Fruit fly (Drosophila melanogaster) whole organism, embryonic: ENCODE results near the gene fau.
A peak's percentile ranks its signal among the peaks of the same experiment; 100 is the strongest.

Source experiments
- Aef1 ChIP-seq: fragments of 200-800 bp; sonication (Bioruptor generic); IDR thresholded peaks from 3 replicates; pipeline ENCODE4 v1.3.6; 2022; ENCODE audit warnings: missing biosample characterization, missing genetic modification characterization
- B-H2 ChIP-seq: fragments of 200-800 bp; sonication (Bioruptor generic); optimal IDR thresholded peaks from 2 replicates; lab custom pipeline; 2018; ENCODE audit warnings: missing biosample characterization, mild to moderate bottlenecking, missing genetic modification characterization
- CG10209 ChIP-seq: fragments of 200-800 bp; sonication (Bioruptor generic); optimal IDR thresholded peaks from 3 replicates; lab custom pipeline; 2017; ENCODE audit warnings: missing biosample characterization, mild to moderate bottlenecking, missing genetic modification characterization, missing genetic modification reagents
- CG10274 ChIP-seq: fragments of 200-800 bp; sonication (Bioruptor generic); optimal IDR thresholded peaks from 3 replicates; lab custom pipeline; 2017; ENCODE audit warnings: missing biosample characterization, mild to moderate bottlenecking, missing genetic modification characterization
- CG10543 ChIP-seq: fragments of 200-800 bp; sonication (Bioruptor generic); optimal IDR thresholded peaks from 3 replicates; lab custom pipeline; 2017; ENCODE audit warnings: missing biosample characterization, mild to moderate bottlenecking, missing genetic modification characterization, moderate library complexity
- CG11085 ChIP-seq: fragments of 200-800 bp; sonication (Bioruptor generic); IDR thresholded peaks from 2 replicates; pipeline ENCODE4 v1.3.6; 2022; ENCODE audit warnings: missing biosample characterization, missing genetic modification characterization
- CG1233 ChIP-seq: fragments of 200-800 bp; sonication (Bioruptor generic); optimal IDR thresholded peaks from 4 replicates; lab custom pipeline; 2018; ENCODE audit warnings: missing biosample characterization, mild to moderate bottlenecking, missing genetic modification characterization
- CG14014 ChIP-seq: fragments of 200-800 bp; sonication (Bioruptor generic); IDR thresholded peaks from 2 replicates; pipeline ENCODE4 v1.3.6; 2022; ENCODE audit warnings: missing biosample characterization, missing genetic modification characterization
- CG1602 ChIP-seq: fragments of 200-800 bp; sonication (Bioruptor generic); optimal IDR thresholded peaks from 3 replicates; lab custom pipeline; 2016; ENCODE audit warnings: missing biosample characterization, missing genetic modification characterization
- CG16779 ChIP-seq: fragments of 200-800 bp; sonication (Bioruptor generic); IDR thresholded peaks from 2 replicates; pipeline ENCODE4 v1.3.6; 2022; ENCODE audit warnings: missing biosample characterization, missing genetic modification characterization
- CG17359 ChIP-seq: fragments of 200-800 bp; sonication (Bioruptor generic); optimal IDR thresholded peaks from 3 replicates; lab custom pipeline; 2018; ENCODE audit warnings: missing biosample characterization, mild to moderate bottlenecking, missing genetic modification characterization, moderate library complexity
- CG17385 ChIP-seq: fragments of 200-800 bp; sonication (Bioruptor generic); optimal IDR thresholded peaks from 3 replicates; lab custom pipeline; 2018; ENCODE audit warnings: missing biosample characterization, mild to moderate bottlenecking, missing genetic modification characterization
- CG18262 ChIP-seq: fragments of 200-800 bp; optimal IDR thresholded peaks from 3 replicates; lab custom pipeline; 2019; ENCODE audit warnings: missing biosample characterization, mild to moderate bottlenecking, missing genetic modification characterization, moderate library complexity
- CG18476 ChIP-seq: fragments of 200-800 bp; sonication (Bioruptor generic); optimal IDR thresholded peaks from 2 replicates; lab custom pipeline; 2016; ENCODE audit warnings: missing biosample characterization, mild to moderate bottlenecking, missing genetic modification characterization
- CG2116 ChIP-seq: fragments of 200-800 bp; sonication (Bioruptor generic); optimal IDR thresholded peaks from 3 replicates; lab custom pipeline; 2018; ENCODE audit warnings: missing biosample characterization, mild to moderate bottlenecking, missing genetic modification characterization
- CG2129 ChIP-seq: fragments of 200-800 bp; sonication (Bioruptor generic); IDR thresholded peaks from 2 replicates; pipeline ENCODE4 v1.3.6; 2022; ENCODE audit warnings: missing biosample characterization, missing genetic modification characterization; ENCODE audit not compliant: partially characterized antibody
- CG2202 ChIP-seq: fragments of 200-800 bp; sonication (Bioruptor generic); optimal IDR thresholded peaks from 2 replicates; lab custom pipeline; 2018; ENCODE audit warnings: missing biosample characterization, mild to moderate bottlenecking, missing genetic modification characterization
- CG30020 ChIP-seq: fragments of 200-800 bp; optimal IDR thresholded peaks from 2 replicates; lab custom pipeline; 2019; ENCODE audit warnings: missing biosample characterization, mild to moderate bottlenecking, missing genetic modification characterization, moderate library complexity
- CG32767 ChIP-seq: fragments of 200-800 bp; sonication (Bioruptor generic); IDR thresholded peaks from 2 replicates; pipeline ENCODE4 v1.3.6; 2022; ENCODE audit warnings: missing biosample characterization, missing genetic modification characterization
- CG3281 ChIP-seq: fragments of 200-800 bp; sonication (Bioruptor generic); optimal IDR thresholded peaks from 3 replicates; lab custom pipeline; 2017; ENCODE audit warnings: missing biosample characterization, mild to moderate bottlenecking, missing genetic modification characterization
- CG34422 ChIP-seq: fragments of 200-800 bp; sonication (Bioruptor generic); IDR thresholded peaks from 3 replicates; pipeline ENCODE4 v1.3.6; 2022; ENCODE audit warnings: missing biosample characterization, missing genetic modification characterization
- CG4282 ChIP-seq: fragments of 200-800 bp; sonication (Bioruptor generic); optimal IDR thresholded peaks from 2 replicates; lab custom pipeline; 2016; ENCODE audit warnings: missing biosample characterization, missing genetic modification characterization
- CG4854 ChIP-seq: fragments of 200-800 bp; sonication (Bioruptor generic); optimal IDR thresholded peaks from 2 replicates; lab custom pipeline; 2016; ENCODE audit warnings: missing biosample characterization, missing genetic modification characterization, inconsistent platforms
- CG6254 ChIP-seq: fragments of 200-800 bp; sonication (Bioruptor generic); optimal IDR thresholded peaks from 3 replicates; lab custom pipeline; 2017; ENCODE audit warnings: mild to moderate bottlenecking, missing biosample characterization, missing genetic modification reagents, missing genetic modification characterization
- CG6272 ChIP-seq: fragments of 200-800 bp; sonication (Bioruptor generic); IDR thresholded peaks from 2 replicates; pipeline ENCODE4 v1.3.6; 2022; ENCODE audit warnings: missing biosample characterization, missing genetic modification characterization
- CG7271 ChIP-seq: fragments of 200-800 bp; sonication (Bioruptor generic); optimal IDR thresholded peaks from 2 replicates; lab custom pipeline; 2018; ENCODE audit warnings: missing biosample characterization, mild to moderate bottlenecking, missing genetic modification characterization, moderate library complexity
- CG7357 ChIP-seq: fragments of 200-800 bp; sonication (Bioruptor generic); IDR thresholded peaks from 3 replicates; pipeline ENCODE4 v1.3.6; 2022; ENCODE audit warnings: missing biosample characterization, missing genetic modification characterization
- CG7556 ChIP-seq: fragments of 200-800 bp; sonication (Bioruptor generic); optimal IDR thresholded peaks from 2 replicates; lab custom pipeline; 2017; ENCODE audit warnings: missing biosample characterization, mild to moderate bottlenecking, missing genetic modification characterization
- CG7928 ChIP-seq: fragments of 200-800 bp; sonication (Bioruptor generic); optimal IDR thresholded peaks from 2 replicates; lab custom pipeline; 2017; ENCODE audit warnings: missing biosample characterization, mild to moderate bottlenecking, missing genetic modification characterization
- CG9932 ChIP-seq: fragments of 200-800 bp; sonication (Bioruptor generic); IDR thresholded peaks from 2 replicates; pipeline ENCODE4 v1.3.6; 2022; ENCODE audit warnings: missing biosample characterization, missing genetic modification characterization
- Fer2 ChIP-seq: fragments of 200-800 bp; sonication (Bioruptor generic); optimal IDR thresholded peaks from 2 replicates; lab custom pipeline; 2018; ENCODE audit warnings: missing biosample characterization, mild to moderate bottlenecking, missing genetic modification characterization, moderate library complexity
- GATAe ChIP-seq: fragments of 200-800 bp; sonication (Bioruptor generic); conservative IDR thresholded peaks from 2 replicates; pipeline ENCODE4 v1.3.6; 2022; ENCODE audit warnings: missing biosample characterization, missing genetic modification characterization
- NFAT ChIP-seq: fragments of 200-800 bp; sonication (Bioruptor generic); IDR thresholded peaks from 2 replicates; pipeline ENCODE4 v1.3.6; 2022; ENCODE audit warnings: missing biosample characterization, missing genetic modification characterization
- Six4 ChIP-seq: fragments of 200-800 bp; sonication (Bioruptor generic); optimal IDR thresholded peaks from 2 replicates; lab custom pipeline; 2016; ENCODE audit warnings: missing biosample characterization, missing genetic modification characterization
- corto ChIP-seq: fragments of 200-800 bp; sonication (Bioruptor generic); optimal IDR thresholded peaks from 2 replicates; lab custom pipeline; 2016; ENCODE audit warnings: missing biosample characterization, mild to moderate bottlenecking, missing genetic modification characterization, moderate library complexity
- croc ChIP-seq: fragments of 200-800 bp; sonication (Bioruptor generic); conservative IDR thresholded peaks from 3 replicates; pipeline ENCODE4 v1.3.6; 2022; ENCODE audit warnings: missing biosample characterization, missing genetic modification characterization
- crol ChIP-seq: fragments of 200-800 bp; sonication (Bioruptor generic); IDR thresholded peaks from 2 replicates; pipeline ENCODE4 v1.3.6; 2022; ENCODE audit warnings: missing biosample characterization, missing genetic modification characterization
- dan ChIP-seq: fragments of 200-800 bp; sonication (Bioruptor generic); IDR thresholded peaks from 2 replicates; pipeline ENCODE4 v1.3.6; 2022; ENCODE audit warnings: missing biosample characterization, missing genetic modification characterization
- ewg ChIP-seq: fragments of 200-800 bp; sonication (Bioruptor generic); optimal IDR thresholded peaks from 3 replicates; lab custom pipeline; 2017; ENCODE audit warnings: mild to moderate bottlenecking, missing biosample characterization, missing genetic modification reagents, missing genetic modification characterization
- jigr1 ChIP-seq: fragments of 200-800 bp; sonication (Bioruptor generic); IDR thresholded peaks from 3 replicates; pipeline ENCODE4 v1.3.6; 2022; ENCODE audit warnings: missing biosample characterization, missing genetic modification characterization
- luna ChIP-seq: fragments of 200-800 bp; sonication (Bioruptor generic); optimal IDR thresholded peaks from 2 replicates; lab custom pipeline; 2016; ENCODE audit warnings: missing biosample characterization, missing genetic modification characterization
- oc ChIP-seq: fragments of 200-800 bp; sonication (Bioruptor generic); optimal IDR thresholded peaks from 2 replicates; lab custom pipeline; 2018; ENCODE audit warnings: missing biosample characterization, mild to moderate bottlenecking, missing genetic modification characterization, moderate library complexity
- repo ChIP-seq: fragments of 200-800 bp; sonication (Bioruptor generic); optimal IDR thresholded peaks from 2 replicates; lab custom pipeline; 2016; ENCODE audit warnings: missing biosample characterization, missing genetic modification characterization
- scrt ChIP-seq: fragments of 200-800 bp; sonication (Bioruptor generic); optimal IDR thresholded peaks from 2 replicates; lab custom pipeline; 2018; ENCODE audit warnings: missing biosample characterization, mild to moderate bottlenecking, missing genetic modification characterization, moderate library complexity
- slou ChIP-seq: fragments of 200-800 bp; sonication (Bioruptor generic); optimal IDR thresholded peaks from 3 replicates; lab custom pipeline; 2016; ENCODE audit warnings: missing biosample characterization, missing genetic modification characterization
- sqz ChIP-seq: fragments of 200-800 bp; sonication (Bioruptor generic); optimal IDR thresholded peaks from 3 replicates; lab custom pipeline; 2018; ENCODE audit warnings: missing biosample characterization, mild to moderate bottlenecking, missing genetic modification characterization
- sr ChIP-seq: fragments of 200-800 bp; sonication (Bioruptor generic); IDR thresholded peaks from 3 replicates; pipeline ENCODE4 v1.3.6; 2022; ENCODE audit warnings: missing biosample characterization, missing genetic modification characterization
- tin ChIP-seq: fragments of 200-800 bp; sonication (Bioruptor generic); optimal IDR thresholded peaks from 3 replicates; lab custom pipeline; 2016; ENCODE audit warnings: missing biosample characterization, missing genetic modification characterization
- z ChIP-seq: fragments of 200-800 bp; sonication (Bioruptor generic); IDR thresholded peaks from 3 replicates; pipeline ENCODE4 v1.3.6; 2022; ENCODE audit warnings: missing biosample characterization, missing genetic modification characterization

fau gene

dm6 chr3R:10760966-10761855 lies 16.0 kb downstream of the fau start, which contains the start of the genes MED7 and Cap-H2 (continued):
- TF ChIP-seq CG1233 (GFP tag; lab: Kevin White, UChicago) = peak; percentile 59
- peak; percentile 95 for TF ChIP-seq CG2116 (GFP tag; lab: Kevin White, UChicago)
- peak; percentile 69 for TF ChIP-seq CG7357 (GFP tag; lab: Robert Waterston, UW)
- 0 out of 2 replicates have a peak, but pooled peaks have one; percentile 59 for TF ChIP-seq CG16779 (GFP tag; lab: Robert Waterston, UW)
- peak; percentile 4 for TF ChIP-seq CG4282 (GFP tag; lab: Kevin White, UChicago)
- peak; percentile 81 for TF ChIP-seq Fer2
- peak; percentile 66 for TF ChIP-seq CG3281
- peak; percentile 72 for TF ChIP-seq croc (GFP tag; lab: Robert Waterston, UW)
- peak; percentile 69 for TF ChIP-seq NFAT (GFP tag; lab: Robert Waterston, UW)
- peak; percentile 38 for TF ChIP-seq CG7271 (tag; lab: Kevin White, UChicago)
- 0 out of 2 replicates have a peak, but pooled peaks have one; percentile 37 for TF ChIP-seq CG32767 (GFP tag; lab: Robert Waterston, UW)
- peak; percentile 65 for TF ChIP-seq CG11085 (GFP tag; lab: Robert Waterston, UW)
- peak; percentile 18 for TF ChIP-seq CG6254 (GFP tag; lab: Kevin White, UChicago)
- peak; percentile 99 for TF ChIP-seq CG2129 (GFP tag; lab: Robert Waterston, UW)
- TF ChIP-seq CG6272 (GFP tag; lab: Robert Waterston, UW) = peak; percentile 91
- TF ChIP-seq Six4 (GFP tag; lab: Kevin White, UChicago) = peak; percentile 38
- no peak for TF ChIP-seq sqz
- no peak for TF ChIP-seq crol (GFP tag; lab: Robert Waterston, UW)
- no peak; the same call in 2 of the 3 replicates for TF ChIP-seq jigr1 (GFP tag; lab: Robert Waterston, UW)
- TF ChIP-seq dan (GFP tag; lab: Robert Waterston, UW) = no peak
- TF ChIP-seq CG4854 (GFP tag; lab: Kevin White, UChicago) = peak; percentile 76
- peak; percentile 27 for TF ChIP-seq CG10543
- peak; percentile 86 for TF ChIP-seq CG1602 (GFP tag; lab: Kevin White, UChicago)
- no peak for TF ChIP-seq oc (tag; lab: Kevin White, UChicago)
- TF ChIP-seq z (GFP tag; lab: Robert Waterston, UW) = no peak
- peak; percentile 7 for TF ChIP-seq luna (GFP tag; lab: Kevin White, UChicago)
- peak; percentile 80 for TF ChIP-seq CG18262 (tag; lab: Kevin White, UChicago)
- TF ChIP-seq GATAe = no peak
- peak; percentile 78 for TF ChIP-seq CG18476 (GFP tag; lab: Kevin White, UChicago)
- TF ChIP-seq tin (GFP tag; lab: Kevin White, UChicago) = peak; percentile 88
- TF ChIP-seq slou (GFP tag; lab: Kevin White, UChicago) = peak; percentile 65
- peak; percentile 74 for TF ChIP-seq CG30020 (tag; lab: Kevin White, UChicago)
- no peak for TF ChIP-seq CG17359
- peak; percentile 18 for TF ChIP-seq CG7928
- TF ChIP-seq CG34422 = peak; percentile 85
- no peak for TF ChIP-seq scrt
- TF ChIP-seq CG7556 (GFP tag; lab: Kevin White, UChicago) = peak; percentile 65
- peak; percentile 95 for TF ChIP-seq CG9932
- TF ChIP-seq CG14014 (GFP tag; lab: Robert Waterston, UW) = peak; percentile 74
- peak; percentile 62 for TF ChIP-seq B-H2
- peak; percentile 58 for TF ChIP-seq corto (GFP tag; lab: Kevin White, UChicago)
- no peak for TF ChIP-seq CG2202 (tag; lab: Kevin White, UChicago)
- peak; percentile 55 for TF ChIP-seq repo
- no peak for TF ChIP-seq sr (GFP tag; lab: Robert Waterston, UW)
- peak; percentile 60 for TF ChIP-seq CG17385 (GFP tag; lab: Kevin White, UChicago)
- TF ChIP-seq CG10274 (GFP tag; lab: Kevin White, UChicago) = peak; percentile 26
- TF ChIP-seq CG10209 (GFP tag; lab: Kevin White, UChicago) = peak; percentile 64
- peak; percentile 77 for TF ChIP-seq Aef1 (GFP tag; lab: Robert Waterston, UW)
- peak; percentile 59 for TF ChIP-seq ewg (GFP tag; lab: Kevin White, UChicago)
